Fruit fly (Drosophila melanogaster) whole organism, embryonic: ENCODE results near the gene IntS4.

Source experiments
- Asciz ChIP-seq: fragments of 200-800 bp; sonication (Bioruptor generic); optimal IDR thresholded peaks from 2 replicates; lab custom pipeline; 2017; ENCODE audit warnings: missing biosample characterization, mild to moderate bottlenecking, missing genetic modification characterization, missing genetic modification reagents
- CG10959 ChIP-seq: fragments of 200-800 bp; sonication (Bioruptor generic); IDR thresholded peaks from 2 replicates; pipeline ENCODE4 v1.3.6; 2022; ENCODE audit warnings: missing biosample characterization, missing genetic modification characterization
- CG11085 ChIP-seq: fragments of 200-800 bp; sonication (Bioruptor generic); IDR thresholded peaks from 2 replicates; pipeline ENCODE4 v1.3.6; 2022; ENCODE audit warnings: missing biosample characterization, missing genetic modification characterization
- CG12071 ChIP-seq: fragments of 200-800 bp; sonication (Bioruptor generic); optimal IDR thresholded peaks from 3 replicates; lab custom pipeline; 2018; ENCODE audit warnings: missing biosample characterization, mild to moderate bottlenecking, missing genetic modification characterization
- CG1233 ChIP-seq: fragments of 200-800 bp; sonication (Bioruptor generic); optimal IDR thresholded peaks from 4 replicates; lab custom pipeline; 2018; ENCODE audit warnings: missing biosample characterization, mild to moderate bottlenecking, missing genetic modification characterization
- CG12744 ChIP-seq: fragments of 200-800 bp; sonication (Bioruptor generic); optimal IDR thresholded peaks from 2 replicates; lab custom pipeline; 2016; ENCODE audit warnings: missing biosample characterization, missing genetic modification characterization
- CG13894 ChIP-seq: fragments of 200-800 bp; sonication (Bioruptor generic); optimal IDR thresholded peaks from 3 replicates; lab custom pipeline; 2018; ENCODE audit warnings: missing biosample characterization, mild to moderate bottlenecking, missing genetic modification characterization, moderate library complexity
- CG16779 ChIP-seq: fragments of 200-800 bp; sonication (Bioruptor generic); IDR thresholded peaks from 2 replicates; pipeline ENCODE4 v1.3.6; 2022; ENCODE audit warnings: missing biosample characterization, missing genetic modification characterization
- CG17359 ChIP-seq: fragments of 200-800 bp; sonication (Bioruptor generic); optimal IDR thresholded peaks from 3 replicates; lab custom pipeline; 2018; ENCODE audit warnings: missing biosample characterization, mild to moderate bottlenecking, missing genetic modification characterization, moderate library complexity
- CG2120 ChIP-seq: fragments of 200-800 bp; sonication (Bioruptor generic); optimal IDR thresholded peaks from 3 replicates; lab custom pipeline; 2016; ENCODE audit warnings: missing biosample characterization, missing genetic modification characterization
- CG2678 ChIP-seq: fragments of 200-800 bp; sonication (Bioruptor generic); optimal IDR thresholded peaks from 3 replicates; lab custom pipeline; 2019; ENCODE audit warnings: missing biosample characterization, mild to moderate bottlenecking, missing genetic modification characterization, moderate library complexity
- CG3726 ChIP-seq: fragments of 200-800 bp; sonication (Bioruptor generic); IDR thresholded peaks from 3 replicates; pipeline ENCODE4, ENCODE4 v1.3.6; 2022; ENCODE audit warnings: missing biosample characterization, missing genetic modification characterization
- CG4360 ChIP-seq: fragments of 200-800 bp; sonication (Bioruptor generic); IDR thresholded peaks from 2 replicates; pipeline ENCODE4 v1.3.6; 2022; ENCODE audit warnings: missing biosample characterization, missing genetic modification characterization
- CG6654 ChIP-seq: fragments of 200-800 bp; sonication (Bioruptor generic); optimal IDR thresholded peaks from 2 replicates; lab custom pipeline; 2017; ENCODE audit warnings: missing biosample characterization, mild to moderate bottlenecking, missing genetic modification characterization
- CG6683 ChIP-seq: fragments of 200-800 bp; sonication (Bioruptor generic); optimal IDR thresholded peaks from 2 replicates; lab custom pipeline; 2017; ENCODE audit warnings: missing biosample characterization, mild to moderate bottlenecking, missing genetic modification characterization, missing genetic modification reagents
- CG7786 ChIP-seq: fragments of 200-800 bp; sonication (Bioruptor generic); optimal IDR thresholded peaks from 2 replicates; lab custom pipeline; 2016; ENCODE audit warnings: missing biosample characterization, missing genetic modification characterization
- CG7963 ChIP-seq: fragments of 200-800 bp; sonication (Bioruptor generic); IDR thresholded peaks from 3 replicates; pipeline ENCODE4 v1.3.6; 2022; ENCODE audit warnings: missing biosample characterization, missing genetic modification characterization; ENCODE audit not compliant: partially characterized antibody
- CG9817 ChIP-seq: fragments of 200-800 bp; sonication (Bioruptor generic); optimal IDR thresholded peaks from 2 replicates; lab custom pipeline; 2018; ENCODE audit warnings: missing biosample characterization, mild to moderate bottlenecking, missing genetic modification characterization, moderate library complexity
- D ChIP-seq, 2 experiments: fragments of 200-800 bp in 1 of 2; fragments of >200 bp in 1 of 2; sonication (Bioruptor generic) in 1 of 2; optimal IDR thresholded peaks; 2 replicates in 1 of 2; 3 replicates in 1 of 2; lab custom pipeline; 2017; ENCODE audit warnings: mild to moderate bottlenecking in 1 of 2, missing biosample characterization in 1 of 2, missing genetic modification characterization in 1 of 2, missing genetic modification reagents in 1 of 2
- Dad ChIP-seq: fragments of 200-800 bp; sonication (Bioruptor generic); optimal IDR thresholded peaks from 3 replicates; lab custom pipeline; 2016; ENCODE audit warnings: missing biosample characterization, missing genetic modification characterization
- Dek ChIP-seq: fragments of 200-800 bp; sonication (Bioruptor generic); optimal IDR thresholded peaks from 3 replicates; lab custom pipeline; 2019; ENCODE audit warnings: missing biosample characterization, mild to moderate bottlenecking, missing genetic modification characterization, moderate library complexity
- Fer1 ChIP-seq: fragments of 200-800 bp; sonication (Bioruptor generic); optimal IDR thresholded peaks from 2 replicates; lab custom pipeline; 2017; ENCODE audit warnings: missing biosample characterization, mild to moderate bottlenecking, missing genetic modification characterization
- H15 ChIP-seq: fragments of 200-800 bp; sonication (Bioruptor generic); IDR thresholded peaks from 3 replicates; pipeline ENCODE4 v1.3.6; 2022; ENCODE audit warnings: missing biosample characterization, missing genetic modification characterization
- Hr78 ChIP-seq, 2 experiments: fragments of 200-800 bp in 1 of 2; fragments of >200 bp in 1 of 2; sonication (Bioruptor generic) in 1 of 2; optimal IDR thresholded peaks; 2 replicates each; lab custom pipeline; 2017 to 2019; ENCODE audit warnings: missing biosample characterization in 2 of 2, missing genetic modification characterization in 2 of 2, mild to moderate bottlenecking in 1 of 2, moderate library complexity in 1 of 2
- MTF-1 ChIP-seq: fragments of 200-800 bp; sonication (Bioruptor generic); optimal IDR thresholded peaks from 2 replicates; lab custom pipeline; 2018; ENCODE audit warnings: missing biosample characterization, mild to moderate bottlenecking, missing genetic modification characterization, borderline replicate concordance
- Optix ChIP-seq: fragments of 200-800 bp; sonication (Bioruptor generic); IDR thresholded peaks from 3 replicates; pipeline ENCODE4 v1.3.6; 2022; ENCODE audit warnings: missing biosample characterization, missing genetic modification characterization
- Spps ChIP-seq: fragments of 200-800 bp; sonication (Bioruptor generic); optimal IDR thresholded peaks from 2 replicates; lab custom pipeline; 2018; ENCODE audit warnings: missing biosample characterization, mild to moderate bottlenecking, missing genetic modification characterization
- Sry-β ChIP-seq: fragments of 200-800 bp; sonication (Bioruptor generic); optimal IDR thresholded peaks from 2 replicates; lab custom pipeline; 2018; ENCODE audit warnings: missing biosample characterization, mild to moderate bottlenecking, missing genetic modification characterization, moderate library complexity
- Stat92E ChIP-seq, 3 experiments: fragments of >200 bp in 2 of 3; fragments of 200-800 bp in 1 of 3; sonication (Bioruptor generic) in 1 of 3; optimal IDR thresholded peaks; 2 replicates each; lab custom pipeline; 2017 to 2019; ENCODE audit warnings: missing biosample characterization in 3 of 3, missing genetic modification characterization in 3 of 3, mild to moderate bottlenecking in 1 of 3, moderate library complexity in 1 of 3
- da ChIP-seq: fragments of 200-800 bp; sonication (Bioruptor generic); optimal IDR thresholded peaks from 2 replicates; lab custom pipeline; 2016; ENCODE audit warnings: missing biosample characterization, missing genetic modification characterization
- danr ChIP-seq: fragments of 200-800 bp; sonication (Bioruptor generic); IDR thresholded peaks from 2 replicates; pipeline ENCODE4 v1.3.6; 2022; ENCODE audit warnings: missing biosample characterization, missing genetic modification characterization
- dati ChIP-seq: fragments of 200-800 bp; sonication (Bioruptor generic); IDR thresholded peaks from 2 replicates; pipeline ENCODE4 v1.3.6; 2022; ENCODE audit warnings: missing biosample characterization, missing genetic modification characterization
- dimm ChIP-seq: fragments of 200-800 bp; sonication (Bioruptor generic); IDR thresholded peaks from 2 replicates; pipeline ENCODE4 v1.3.6; 2022; ENCODE audit warnings: missing biosample characterization, missing genetic modification characterization
- dmrt99B ChIP-seq: fragments of 200-800 bp; sonication (Bioruptor generic); optimal IDR thresholded peaks from 2 replicates; lab custom pipeline; 2018; ENCODE audit warnings: missing biosample characterization, mild to moderate bottlenecking, missing genetic modification characterization, moderate library complexity
- ems ChIP-seq: fragments of 200-800 bp; sonication (Bioruptor generic); optimal IDR thresholded peaks from 3 replicates; lab custom pipeline; 2016; ENCODE audit warnings: missing biosample characterization, missing genetic modification characterization
- gcm ChIP-seq: fragments of 200-800 bp; sonication (Bioruptor generic); optimal IDR thresholded peaks from 2 replicates; lab custom pipeline; 2019; ENCODE audit warnings: missing biosample characterization, mild to moderate bottlenecking, missing genetic modification characterization, moderate library complexity
- gro ChIP-seq: fragments of 200-800 bp; sonication (Bioruptor generic); optimal IDR thresholded peaks from 2 replicates; lab custom pipeline; 2016; ENCODE audit warnings: missing biosample characterization, missing genetic modification characterization
- ken ChIP-seq: fragments of 200-800 bp; sonication (Bioruptor generic); IDR thresholded peaks from 3 replicates; pipeline ENCODE4 v1.3.6; 2022; ENCODE audit warnings: missing biosample characterization, missing genetic modification characterization
- lov ChIP-seq, 2 experiments: fragments of 200-800 bp in 1 of 2; fragments of >200 bp in 1 of 2; sonication (Bioruptor generic) in 1 of 2; IDR thresholded peaks in 1 of 2; optimal IDR thresholded peaks in 1 of 2; 2 replicates in 1 of 2; 3 replicates in 1 of 2; pipeline versions ENCODE4 v1.3.6 to Lab custom; 2017 to 2022; ENCODE audit warnings: missing biosample characterization in 1 of 2, missing genetic modification characterization in 1 of 2
- nerfin-1 ChIP-seq: fragments of 200-800 bp; sonication (Bioruptor generic); optimal IDR thresholded peaks from 3 replicates; lab custom pipeline; 2019; ENCODE audit warnings: missing biosample characterization, mild to moderate bottlenecking, missing genetic modification characterization, moderate library complexity
- phol ChIP-seq: fragments of 200-800 bp; sonication (Bioruptor generic); optimal IDR thresholded peaks from 3 replicates; lab custom pipeline; 2018; ENCODE audit warnings: missing biosample characterization, mild to moderate bottlenecking, missing genetic modification characterization, moderate library complexity
- psq ChIP-seq: fragments of 200-800 bp; sonication (Bioruptor generic); optimal IDR thresholded peaks from 2 replicates; lab custom pipeline; 2017; ENCODE audit warnings: missing biosample characterization, missing genetic modification characterization
- repo ChIP-seq: fragments of 200-800 bp; sonication (Bioruptor generic); optimal IDR thresholded peaks from 2 replicates; lab custom pipeline; 2016; ENCODE audit warnings: missing biosample characterization, missing genetic modification characterization
- schlank ChIP-seq: fragments of 200-800 bp; sonication (Bioruptor generic); optimal IDR thresholded peaks from 2 replicates; lab custom pipeline; 2018; ENCODE audit warnings: missing biosample characterization, mild to moderate bottlenecking, missing genetic modification characterization
- slou ChIP-seq: fragments of 200-800 bp; sonication (Bioruptor generic); optimal IDR thresholded peaks from 3 replicates; lab custom pipeline; 2016; ENCODE audit warnings: missing biosample characterization, missing genetic modification characterization
- sqz ChIP-seq: fragments of 200-800 bp; sonication (Bioruptor generic); optimal IDR thresholded peaks from 3 replicates; lab custom pipeline; 2018; ENCODE audit warnings: missing biosample characterization, mild to moderate bottlenecking, missing genetic modification characterization
- ssp ChIP-seq: fragments of 200-800 bp; sonication (Bioruptor generic); IDR thresholded peaks from 2 replicates; pipeline ENCODE4 v1.3.6; 2022; ENCODE audit warnings: missing biosample characterization, missing genetic modification characterization

Gene IntS4

dm6 chrX:8561404-8562397, 3.1 kb upstream of the IntS4 start (continued):
- TF ChIP-seq CG4360: 0 out of 2 replicates have a peak, but pooled peaks have one; percentile 22
- TF ChIP-seq H15 (GFP tag; lab: Robert Waterston, UW): no peak
- no peak for TF ChIP-seq CG9817 (tag; lab: Kevin White, UChicago)
- peak; percentile 26 for TF ChIP-seq CG7786
- TF ChIP-seq Asciz (GFP tag; lab: Kevin White, UChicago): no peak
- no peak for TF ChIP-seq Hr78 (GFP tag; optimal IDR thresholded peaks at IDR 0.05; lab: Kevin White, UChicago)
- TF ChIP-seq CG6683 (GFP tag; lab: Kevin White, UChicago): no peak
- TF ChIP-seq lov (optimal IDR thresholded peaks at IDR 0.05; lab: Kevin White, UChicago): no peak
- TF ChIP-seq lov (GFP tag; IDR thresholded peaks at IDR 0.05; lab: Robert Waterston, UW): 0 out of 3 replicates have a peak, but pooled peaks have one; percentile 45
- peak; percentile 26 for TF ChIP-seq Dad (GFP tag; lab: Kevin White, UChicago)
- TF ChIP-seq MTF-1 (GFP tag; lab: Kevin White, UChicago): peak; percentile 43
- TF ChIP-seq CG3726 (GFP tag; lab: Robert Waterston, UW): no peak
- no peak for TF ChIP-seq gcm (GFP tag; lab: Kevin White, UChicago)
- TF ChIP-seq Fer1 (GFP tag; lab: Kevin White, UChicago): peak; percentile 12
- no peak for TF ChIP-seq CG12744 (GFP tag; lab: Kevin White, UChicago)
- TF ChIP-seq CG7963 (GFP tag; lab: Robert Waterston, UW): 0 out of 3 replicates have a peak, but pooled peaks have one; percentile 21
- TF ChIP-seq ken (GFP tag; lab: Robert Waterston, UW): no peak
- TF ChIP-seq CG17359: no peak
- no peak for TF ChIP-seq CG11085 (GFP tag; lab: Robert Waterston, UW)
- TF ChIP-seq Optix (GFP tag; lab: Robert Waterston, UW): no peak
- TF ChIP-seq da (GFP tag; lab: Kevin White, UChicago): no peak
- no peak for TF ChIP-seq CG6654 (GFP tag; lab: Kevin White, UChicago)
- TF ChIP-seq dmrt99B (tag; lab: Kevin White, UChicago): no peak
- peak; percentile 34 for TF ChIP-seq CG12071 (GFP tag; lab: Kevin White, UChicago)
- no peak for TF ChIP-seq gro (GFP tag; lab: Kevin White, UChicago)
- no peak for TF ChIP-seq CG16779 (GFP tag; lab: Robert Waterston, UW)
- TF ChIP-seq ssp: no peak
- peak; percentile 16 for TF ChIP-seq phol
- TF ChIP-seq ems (GFP tag; lab: Kevin White, UChicago): peak; percentile 55
- TF ChIP-seq CG2120 (GFP tag; lab: Kevin White, UChicago): peak; percentile 20
- TF ChIP-seq Sry-β (GFP tag; lab: Kevin White, UChicago): no peak
- peak; percentile 24 for TF ChIP-seq sqz (GFP tag; lab: Kevin White, UChicago)
- TF ChIP-seq psq: no peak
- TF ChIP-seq nerfin-1 (tag; lab: Kevin White, UChicago): no peak
- peak; percentile 31 for TF ChIP-seq CG1233 (GFP tag; lab: Kevin White, UChicago)
- TF ChIP-seq schlank: no peak
- no peak for TF ChIP-seq dati
- no peak for TF ChIP-seq repo (GFP tag; lab: Kevin White, UChicago)
- TF ChIP-seq danr: no peak
- TF ChIP-seq dimm (GFP tag; lab: Robert Waterston, UW): no peak
- TF ChIP-seq CG13894: no peak
- TF ChIP-seq CG2678: peak; percentile 21
- TF ChIP-seq Dek: no peak
- no peak for TF ChIP-seq CG10959 (GFP tag; lab: Robert Waterston, UW)
- TF ChIP-seq D (optimal IDR thresholded peaks at IDR 0.05; lab: Kevin White, UChicago): no peak
- peak; percentile 59 for TF ChIP-seq D (GFP tag; optimal IDR thresholded peaks at IDR 0.05; lab: Kevin White, UChicago)
- TF ChIP-seq Spps (tag; lab: Kevin White, UChicago): no peak
- no peak for TF ChIP-seq Stat92E (GFP tag; optimal IDR thresholded peaks at IDR 0.05; lab: Kevin White, UChicago)
- TF ChIP-seq slou (GFP tag; lab: Kevin White, UChicago): no peak
